Fruit fly (Drosophila melanogaster) whole organism, embryonic: Measurements from ENCODE around the gene Ilk.

Experiments used
- Adf1 ChIP-seq: fragments of 200-800 bp; sonication (Bioruptor generic); IDR thresholded peaks from 2 replicates; pipeline ENCODE4 v1.3.6; 2022; ENCODE audit warnings: missing biosample characterization, missing genetic modification characterization
- Atf-2 ChIP-seq: fragments of 200-800 bp; sonication (Bioruptor generic); optimal IDR thresholded peaks from 2 replicates; lab custom pipeline; 2016; ENCODE audit warnings: missing biosample characterization, missing genetic modification characterization
- CG10543 ChIP-seq: fragments of 200-800 bp; sonication (Bioruptor generic); optimal IDR thresholded peaks from 3 replicates; lab custom pipeline; 2017; ENCODE audit warnings: missing biosample characterization, mild to moderate bottlenecking, missing genetic modification characterization, moderate library complexity
- CG12155 ChIP-seq: fragments of 200-800 bp; sonication (Bioruptor generic); optimal IDR thresholded peaks from 3 replicates; lab custom pipeline; 2016; ENCODE audit warnings: missing biosample characterization, missing genetic modification characterization
- CG12769 ChIP-seq: fragments of 200-800 bp; sonication (Bioruptor generic); optimal IDR thresholded peaks from 2 replicates; lab custom pipeline; 2019; ENCODE audit warnings: missing biosample characterization, mild to moderate bottlenecking, missing genetic modification characterization, moderate library complexity
- CG13424 ChIP-seq: fragments of 200-800 bp; sonication (Bioruptor generic); optimal IDR thresholded peaks from 2 replicates; lab custom pipeline; 2019; ENCODE audit warnings: missing biosample characterization, mild to moderate bottlenecking, missing genetic modification characterization, moderate library complexity
- CG1529 ChIP-seq: fragments of 200-800 bp; sonication (Bioruptor generic); optimal IDR thresholded peaks from 3 replicates; lab custom pipeline; 2018; ENCODE audit warnings: missing biosample characterization, missing genetic modification characterization
- CG15479 ChIP-seq: fragments of 200-800 bp; sonication (Bioruptor generic); optimal IDR thresholded peaks from 3 replicates; lab custom pipeline; 2019; ENCODE audit warnings: missing biosample characterization, mild to moderate bottlenecking, missing genetic modification characterization, moderate library complexity
- CG1602 ChIP-seq: fragments of 200-800 bp; sonication (Bioruptor generic); optimal IDR thresholded peaks from 3 replicates; lab custom pipeline; 2016; ENCODE audit warnings: missing biosample characterization, missing genetic modification characterization
- CG16815 ChIP-seq: fragments of 200-800 bp; sonication (Bioruptor generic); optimal IDR thresholded peaks from 3 replicates; lab custom pipeline; 2017; ENCODE audit warnings: missing biosample characterization, mild to moderate bottlenecking, missing genetic modification characterization
- CG17328 ChIP-seq: fragments of 200-800 bp; sonication (Bioruptor generic); IDR thresholded peaks from 2 replicates; pipeline ENCODE4 v1.3.6; 2022; ENCODE audit warnings: missing biosample characterization, missing genetic modification characterization
- CG1832 ChIP-seq: fragments of 200-800 bp; sonication (Bioruptor generic); optimal IDR thresholded peaks from 2 replicates; lab custom pipeline; 2017; ENCODE audit warnings: missing biosample characterization, mild to moderate bottlenecking, missing genetic modification characterization, inconsistent platforms
- CG18476 ChIP-seq: fragments of 200-800 bp; sonication (Bioruptor generic); optimal IDR thresholded peaks from 2 replicates; lab custom pipeline; 2016; ENCODE audit warnings: missing biosample characterization, mild to moderate bottlenecking, missing genetic modification characterization
- CG2678 ChIP-seq: fragments of 200-800 bp; sonication (Bioruptor generic); optimal IDR thresholded peaks from 3 replicates; lab custom pipeline; 2019; ENCODE audit warnings: missing biosample characterization, mild to moderate bottlenecking, missing genetic modification characterization, moderate library complexity
- CG34422 ChIP-seq: fragments of 200-800 bp; sonication (Bioruptor generic); IDR thresholded peaks from 3 replicates; pipeline ENCODE4 v1.3.6; 2022; ENCODE audit warnings: missing biosample characterization, missing genetic modification characterization
- CG4328 ChIP-seq: fragments of 200-800 bp; sonication (Bioruptor generic); optimal IDR thresholded peaks from 3 replicates; lab custom pipeline; 2017; ENCODE audit warnings: missing biosample characterization, missing genetic modification reagents, missing genetic modification characterization
- CG4424 ChIP-seq: fragments of 200-800 bp; sonication (Bioruptor generic); optimal IDR thresholded peaks from 3 replicates; lab custom pipeline; 2016; ENCODE audit warnings: missing biosample characterization, missing genetic modification characterization
- CG7928 ChIP-seq: fragments of 200-800 bp; sonication (Bioruptor generic); optimal IDR thresholded peaks from 2 replicates; lab custom pipeline; 2017; ENCODE audit warnings: missing biosample characterization, mild to moderate bottlenecking, missing genetic modification characterization
- CTCF ChIP-seq: fragments of 200-800 bp; sonication (Bioruptor generic); optimal IDR thresholded peaks from 2 replicates; lab custom pipeline; 2017; ENCODE audit warnings: missing biosample characterization, mild to moderate bottlenecking, missing genetic modification characterization, moderate library complexity
- CoRest ChIP-seq: fragments of 200-800 bp; sonication (Bioruptor generic); optimal IDR thresholded peaks from 3 replicates; lab custom pipeline; 2018; ENCODE audit warnings: missing biosample characterization, mild to moderate bottlenecking, missing genetic modification characterization, moderate library complexity
- D19A ChIP-seq: fragments of 200-800 bp; optimal IDR thresholded peaks from 3 replicates; lab custom pipeline; 2019; ENCODE audit warnings: missing biosample characterization, mild to moderate bottlenecking, missing genetic modification characterization, moderate library complexity
- Dad ChIP-seq: fragments of 200-800 bp; sonication (Bioruptor generic); optimal IDR thresholded peaks from 3 replicates; lab custom pipeline; 2016; ENCODE audit warnings: missing biosample characterization, missing genetic modification characterization
- Dll ChIP-seq: fragments of 200-800 bp; sonication (Bioruptor generic); IDR thresholded peaks from 4 replicates; pipeline ENCODE4 v1.3.6; 2022; ENCODE audit warnings: missing biosample characterization, missing genetic modification characterization; ENCODE audit not compliant: partially characterized antibody
- Drgx ChIP-seq: fragments of 200-800 bp; sonication (Bioruptor generic); IDR thresholded peaks from 2 replicates; pipeline ENCODE4 v1.3.6; 2022; ENCODE audit warnings: missing biosample characterization, missing genetic modification characterization
- Hmx ChIP-seq: fragments of 200-800 bp; sonication (Bioruptor generic); optimal IDR thresholded peaks from 2 replicates; lab custom pipeline; 2016; ENCODE audit warnings: missing biosample characterization, missing genetic modification characterization
- Hr78 ChIP-seq, 2 experiments: fragments of 200-800 bp in 1 of 2; fragments of >200 bp in 1 of 2; sonication (Bioruptor generic) in 1 of 2; optimal IDR thresholded peaks; 2 replicates each; lab custom pipeline; 2017 to 2019; ENCODE audit warnings: missing biosample characterization in 2 of 2, missing genetic modification characterization in 2 of 2, mild to moderate bottlenecking in 1 of 2, moderate library complexity in 1 of 2
- Lim3 ChIP-seq: fragments of 200-800 bp; sonication (Bioruptor generic); IDR thresholded peaks from 2 replicates; pipeline ENCODE4 v1.3.6; 2022; ENCODE audit warnings: missing biosample characterization, missing genetic modification characterization
- Mad ChIP-seq: fragments of 200-800 bp; sonication (Bioruptor generic); optimal IDR thresholded peaks from 2 replicates; lab custom pipeline; 2016; ENCODE audit warnings: missing biosample characterization, missing genetic modification characterization
- Oaz ChIP-seq: fragments of 200-800 bp; sonication (Bioruptor generic); IDR thresholded peaks from 2 replicates; pipeline ENCODE4 v1.3.6; 2022; ENCODE audit warnings: missing biosample characterization, missing genetic modification characterization
- Poxn ChIP-seq: fragments of 200-800 bp; sonication (Bioruptor generic); IDR thresholded peaks from 2 replicates; pipeline ENCODE4 v1.3.6; 2022; ENCODE audit warnings: missing biosample characterization, missing genetic modification characterization
- Ssrp ChIP-seq: fragments of 200-800 bp; sonication (Bioruptor generic); optimal IDR thresholded peaks from 2 replicates; lab custom pipeline; 2018; ENCODE audit warnings: missing biosample characterization, mild to moderate bottlenecking, missing genetic modification characterization, moderate library complexity
- YL-1 ChIP-seq: fragments of 200-800 bp; sonication (Bioruptor generic); optimal IDR thresholded peaks from 3 replicates; lab custom pipeline; 2017; ENCODE audit warnings: missing biosample characterization, mild to moderate bottlenecking, missing genetic modification characterization
- ara ChIP-seq: fragments of 200-800 bp; sonication (Bioruptor generic); IDR thresholded peaks from 2 replicates; pipeline ENCODE4 v1.3.6; 2022; ENCODE audit warnings: missing biosample characterization, missing genetic modification characterization
- ato ChIP-seq: fragments of 200-800 bp; sonication (Bioruptor generic); IDR thresholded peaks from 2 replicates; pipeline ENCODE4 v1.3.6; 2022; ENCODE audit warnings: missing biosample characterization, missing genetic modification characterization; ENCODE audit not compliant: partially characterized antibody
- bowl ChIP-seq: fragments of 200-800 bp; sonication (Bioruptor generic); IDR thresholded peaks from 2 replicates; pipeline ENCODE4 v1.3.6; 2022; ENCODE audit warnings: missing biosample characterization, missing genetic modification characterization
- dm ChIP-seq: fragments of 200-800 bp; sonication (Bioruptor generic); optimal IDR thresholded peaks from 3 replicates; lab custom pipeline; 2016; ENCODE audit warnings: missing biosample characterization, missing genetic modification characterization
- hkb ChIP-seq, 2 experiments: fragments of 200-800 bp in 1 of 2; fragments of >200 bp in 1 of 2; sonication (Bioruptor generic) in 1 of 2; IDR thresholded peaks in 1 of 2; optimal IDR thresholded peaks in 1 of 2; 2 replicates each; pipeline versions ENCODE4 v1.3.6 to Lab custom; 2017 to 2022; ENCODE audit warnings: missing biosample characterization in 1 of 2, missing genetic modification characterization in 1 of 2
- lbe ChIP-seq: fragments of 200-800 bp; sonication (Bioruptor generic); optimal IDR thresholded peaks from 2 replicates; lab custom pipeline; 2016; ENCODE audit warnings: missing biosample characterization, mild to moderate bottlenecking, missing genetic modification characterization
- lilli ChIP-seq: fragments of 200-800 bp; sonication (Bioruptor generic); optimal IDR thresholded peaks from 3 replicates; lab custom pipeline; 2016; ENCODE audit warnings: missing biosample characterization, missing genetic modification characterization
- nmo ChIP-seq: fragments of 200-800 bp; sonication (Bioruptor generic); optimal IDR thresholded peaks from 2 replicates; lab custom pipeline; 2018; ENCODE audit warnings: missing biosample characterization, mild to moderate bottlenecking, missing genetic modification characterization, moderate library complexity
- pzg ChIP-seq: fragments of 200-800 bp; sonication (Bioruptor generic); optimal IDR thresholded peaks from 3 replicates; lab custom pipeline; 2018; ENCODE audit warnings: missing biosample characterization, mild to moderate bottlenecking, missing genetic modification characterization, moderate library complexity
- scrt ChIP-seq: fragments of 200-800 bp; sonication (Bioruptor generic); optimal IDR thresholded peaks from 2 replicates; lab custom pipeline; 2018; ENCODE audit warnings: missing biosample characterization, mild to moderate bottlenecking, missing genetic modification characterization, moderate library complexity
- seq ChIP-seq: fragments of 200-800 bp; sonication (Bioruptor generic); IDR thresholded peaks from 2 replicates; pipeline ENCODE4 v1.3.6; 2022; ENCODE audit warnings: missing biosample characterization, missing genetic modification characterization
- sqz ChIP-seq: fragments of 200-800 bp; sonication (Bioruptor generic); optimal IDR thresholded peaks from 3 replicates; lab custom pipeline; 2018; ENCODE audit warnings: missing biosample characterization, mild to moderate bottlenecking, missing genetic modification characterization
- stc ChIP-seq: fragments of 200-800 bp; sonication (Bioruptor generic); IDR thresholded peaks from 2 replicates; pipeline ENCODE4 v1.3.6; 2022; ENCODE audit warnings: missing biosample characterization, missing genetic modification characterization
- toy ChIP-seq: fragments of 200-800 bp; sonication (Bioruptor generic); IDR thresholded peaks from 2 replicates; pipeline ENCODE4 v1.3.6; 2022; ENCODE audit warnings: missing biosample characterization, missing genetic modification characterization
- unpg ChIP-seq: fragments of 200-800 bp; sonication (Bioruptor generic); optimal IDR thresholded peaks from 3 replicates; lab custom pipeline; 2018; ENCODE audit warnings: missing biosample characterization, mild to moderate bottlenecking, missing genetic modification characterization, moderate library complexity
- vnd ChIP-seq: fragments of 200-800 bp; sonication (Bioruptor generic); IDR thresholded peaks from 3 replicates; pipeline ENCODE4 v1.3.6; 2022; ENCODE audit warnings: missing biosample characterization, missing genetic modification characterization; ENCODE audit not compliant: partially characterized antibody
- zfh2 ChIP-seq: fragments of 200-800 bp; sonication (Bioruptor generic); optimal IDR thresholded peaks from 2 replicates; lab custom pipeline; 2016; ENCODE audit warnings: missing biosample characterization, missing genetic modification characterization

Gene Ilk

dm6 chr3L:21204581-21205495, 11.9 kb upstream of the Ilk start (continued):
- TF ChIP-seq CG15479 (GFP tag; lab: Kevin White, UChicago) (no peak), Lim3 (GFP tag; lab: Robert Waterston, UW) (peak; percentile 17; the same call in 1 of the 2 replicates), CG10543 (peak; percentile 84), CG1529 (GFP tag; lab: Kevin White, UChicago) (no peak), Dll (no peak), CG1832 (no peak), CG13424 (tag; lab: Kevin White, UChicago) (peak; percentile 1), CG4328 (peak; percentile 26), stc (GFP tag; lab: Robert Waterston, UW) (no peak), CG16815 (GFP tag; lab: Kevin White, UChicago) (no peak), CG12155 (no peak), toy (GFP tag; lab: Robert Waterston, UW) (no peak), Oaz (GFP tag; lab: Robert Waterston, UW) (no peak), Mad (GFP tag; lab: Kevin White, UChicago) (no peak), zfh2 (GFP tag; lab: Kevin White, UChicago) (no peak), CG4424 (GFP tag; lab: Kevin White, UChicago) (no peak), vnd (GFP tag; lab: Robert Waterston, UW) (no peak), Adf1 (GFP tag; lab: Robert Waterston, UW) (no peak), seq (GFP tag; lab: Robert Waterston, UW) (no peak), lilli (GFP tag; lab: Kevin White, UChicago) (no peak), scrt (GFP tag; lab: Kevin White, UChicago) (peak; percentile 42), Atf-2 (GFP tag; lab: Kevin White, UChicago) (no peak), CG7928 (GFP tag; lab: Kevin White, UChicago) (no peak), CTCF (GFP tag; lab: Kevin White, UChicago) (no peak), ara (GFP tag; lab: Robert Waterston, UW) (no peak), sqz (GFP tag; lab: Kevin White, UChicago) (no peak), Poxn (GFP tag; lab: Robert Waterston, UW) (no peak), CG2678 (tag; lab: Kevin White, UChicago) (peak; percentile 52), CG12769 (tag; lab: Kevin White, UChicago) (peak; percentile 13), Hr78 (GFP tag; optimal IDR thresholded peaks at IDR 0.05; lab: Kevin White, UChicago) (peak in 1 of 2 experiments; percentile 67), Dad (peak; percentile 26), bowl (no peak), Ssrp (no peak), D19A (tag; lab: Kevin White, UChicago) (no peak), unpg (GFP tag; lab: Kevin White, UChicago) (no peak), CoRest (tag; lab: Kevin White, UChicago) (peak; percentile 5), CG18476 (no peak), dm (peak; percentile 23), lbe (GFP tag; lab: Kevin White, UChicago) (no peak), YL-1 (no peak), CG1602 (no peak), hkb (optimal IDR thresholded peaks at IDR 0.05; lab: Kevin White, UChicago) (no peak), hkb (GFP tag; IDR thresholded peaks at IDR 0.05; lab: Robert Waterston, UW) (no peak), CG17328 (no peak), nmo (GFP tag; lab: Kevin White, UChicago) (no peak), Hmx (no peak), pzg (GFP tag; lab: Kevin White, UChicago) (no peak), CG34422 (GFP tag; lab: Robert Waterston, UW) (no peak), ato (GFP tag; lab: Robert Waterston, UW) (no peak), Drgx (no peak)
